Fruit fly (Drosophila melanogaster) whole organism, prepupa: ENCODE data around the gene CG11309.

Experiments
- CG6854 ChIP-seq: fragments of 200-800 bp; sonication (Bioruptor generic); optimal IDR thresholded peaks from 2 replicates; lab custom pipeline; 2017; ENCODE audit warnings: missing biosample characterization, mild to moderate bottlenecking, missing genetic modification characterization
- CG8119 ChIP-seq: fragments of 200-800 bp; sonication (Bioruptor generic); IDR thresholded peaks from 3 replicates; pipeline ENCODE4 v1.3.6; 2022; ENCODE audit warnings: missing biosample characterization, missing genetic modification characterization
- Gug ChIP-seq: fragments of 200-800 bp; sonication (Bioruptor generic); IDR thresholded peaks from 2 replicates; pipeline ENCODE4 v1.3.6; 2022; ENCODE audit warnings: missing biosample characterization, missing genetic modification characterization
- achi ChIP-seq: fragments of 200-800 bp; sonication (Bioruptor generic); optimal IDR thresholded peaks from 3 replicates; lab custom pipeline; 2016; ENCODE audit warnings: missing biosample characterization, missing genetic modification characterization
- ss ChIP-seq, 2 experiments: fragments of 200-800 bp; sonication (Bioruptor generic); optimal IDR thresholded peaks; 2 replicates in 1 of 2; 3 replicates in 1 of 2; lab custom pipeline; 2017 to 2018; ENCODE audit warnings: mild to moderate bottlenecking in 2 of 2, missing biosample characterization in 2 of 2, missing genetic modification characterization in 2 of 2, moderate library complexity in 1 of 2

- TF ChIP-seq CG6854 = no peak
- TF ChIP-seq ss (GFP tag; optimal IDR thresholded peaks at IDR 0.05; lab: Kevin White, UChicago) = no peak
- no peak for TF ChIP-seq achi
- no peak for TF ChIP-seq CG8119
- TF ChIP-seq Gug (GFP tag; lab: Robert Waterston, UW) = no peak
These were observed 38.3 kb downstream of the CG11309 start for dm6 chr3L:21266101-21266656.
